Worm (Caenorhabditis elegans) whole organism, mixed stage, embryonic: Measurements from ENCODE around the gene aps-2.

ENCODE experiments used
- M03D4.4 ChIP-seq: sonication (generic microtip); optimal IDR thresholded peaks from 2 replicates; lab custom pipeline; 2017; ENCODE audit warnings: mild to moderate bottlenecking, missing genetic modification characterization, missing compliant biosample characterization
- bed-3 ChIP-seq: fragments of 200-800 bp; sonication (Bioruptor generic); optimal IDR thresholded peaks from 3 replicates; lab custom pipeline; 2018; ENCODE audit warnings: mild to moderate bottlenecking, missing genetic modification characterization, moderate library complexity, missing compliant biosample characterization
- blmp-1 ChIP-seq: fragments of 150-350 bp; optimal IDR thresholded peaks from 2 replicates; lab custom pipeline; 2014; ENCODE audit warnings: missing biosample characterization, missing genetic modification characterization
- ceh-39 ChIP-seq: fragments of 150-350 bp; optimal IDR thresholded peaks from 2 replicates; lab custom pipeline; 2014; ENCODE audit warnings: missing biosample characterization, missing genetic modification characterization
- ceh-43 ChIP-seq: fragments of 200-800 bp; sonication (Bioruptor generic); optimal IDR thresholded peaks from 2 replicates; lab custom pipeline; 2018; ENCODE audit warnings: mild to moderate bottlenecking, missing genetic modification characterization, moderate library complexity, missing compliant biosample characterization
- ceh-83 ChIP-seq: fragments of 200-800 bp; sonication (Bioruptor generic); optimal IDR thresholded peaks from 2 replicates; lab custom pipeline; 2018; ENCODE audit warnings: mild to moderate bottlenecking, missing genetic modification characterization, missing compliant biosample characterization
- ces-1 ChIP-seq: fragments of 150-350 bp; optimal IDR thresholded peaks from 2 replicates; lab custom pipeline; 2014; ENCODE audit warnings: missing biosample characterization, missing genetic modification reagents, missing genetic modification characterization
- cnd-1 ChIP-seq: fragments of 200-800 bp; sonication (Bioruptor generic); optimal IDR thresholded peaks from 2 replicates; lab custom pipeline; 2018; ENCODE audit warnings: mild to moderate bottlenecking, missing genetic modification characterization, missing compliant biosample characterization
- drap-1 ChIP-seq: fragments of 200-800 bp; sonication (Bioruptor generic); optimal IDR thresholded peaks from 3 replicates; lab custom pipeline; 2018; ENCODE audit warnings: mild to moderate bottlenecking, missing genetic modification characterization, missing compliant biosample characterization
- elt-1 ChIP-seq: sonication (generic microtip); optimal IDR thresholded peaks from 2 replicates; lab custom pipeline; 2017; ENCODE audit warnings: missing genetic modification characterization, mild to moderate bottlenecking, missing compliant biosample characterization, antibody characterized with exemption, moderate library complexity, borderline replicate concordance; ENCODE audit not compliant: insufficient read depth
- elt-3 ChIP-seq: fragments of 150-350 bp; optimal IDR thresholded peaks from 2 replicates; lab custom pipeline; 2014; ENCODE audit warnings: missing biosample characterization, missing genetic modification characterization
- flh-1 ChIP-seq: fragments of 200-800 bp; sonication (Bioruptor generic); optimal IDR thresholded peaks from 2 replicates; lab custom pipeline; 2018; ENCODE audit warnings: mild to moderate bottlenecking, missing genetic modification characterization, moderate library complexity, missing compliant biosample characterization
- ham-2 ChIP-seq: fragments of 200-800 bp; sonication (Bioruptor generic); optimal IDR thresholded peaks from 2 replicates; lab custom pipeline; 2018; ENCODE audit warnings: mild to moderate bottlenecking, missing genetic modification characterization, missing compliant biosample characterization
- hlh-1 ChIP-seq: fragments of 150-350 bp; optimal IDR thresholded peaks from 2 replicates; lab custom pipeline; 2014; ENCODE audit warnings: missing biosample characterization, missing genetic modification reagents, missing genetic modification characterization
- lin-13 ChIP-seq: fragments of 150-350 bp; optimal IDR thresholded peaks from 2 replicates; lab custom pipeline; 2014; ENCODE audit warnings: missing biosample characterization, missing genetic modification characterization
- lin-32 ChIP-seq: fragments of 200-800 bp; sonication (Bioruptor generic); optimal IDR thresholded peaks from 2 replicates; lab custom pipeline; 2018; ENCODE audit warnings: mild to moderate bottlenecking, missing genetic modification characterization, missing compliant biosample characterization
- lsy-2 ChIP-seq: fragments of 150-350 bp; optimal IDR thresholded peaks from 2 replicates; lab custom pipeline; 2014; ENCODE audit warnings: missing biosample characterization, missing genetic modification characterization
- mab-5 ChIP-seq: fragments of 150-350 bp; optimal IDR thresholded peaks from 2 replicates; lab custom pipeline; 2014; ENCODE audit warnings: missing biosample characterization, missing genetic modification characterization
- mep-1 ChIP-seq: fragments of 150-350 bp; optimal IDR thresholded peaks from 2 replicates; lab custom pipeline; 2017; ENCODE audit warnings: missing biosample characterization, missing genetic modification reagents, missing genetic modification characterization, inconsistent platforms
- mls-2 ChIP-seq: sonication (generic microtip); optimal IDR thresholded peaks from 2 replicates; lab custom pipeline; 2016; ENCODE audit warnings: mild to moderate bottlenecking, missing genetic modification characterization, moderate library complexity, missing compliant biosample characterization
- nhr-12 ChIP-seq: fragments of 150-350 bp; optimal IDR thresholded peaks from 2 replicates; lab custom pipeline; 2014; ENCODE audit warnings: missing biosample characterization, missing genetic modification characterization
- nhr-2 ChIP-seq: fragments of 150-350 bp; optimal IDR thresholded peaks from 2 replicates; lab custom pipeline; 2014; ENCODE audit warnings: missing biosample characterization, missing genetic modification characterization
- nhr-237 ChIP-seq: fragments of 150-350 bp; optimal IDR thresholded peaks from 2 replicates; lab custom pipeline; 2014; ENCODE audit warnings: missing biosample characterization, missing genetic modification characterization
- nhr-28 ChIP-seq: fragments of 150-350 bp; optimal IDR thresholded peaks from 2 replicates; lab custom pipeline; 2014; ENCODE audit warnings: missing biosample characterization, missing genetic modification characterization
- nhr-76 ChIP-seq: sonication (generic microtip); optimal IDR thresholded peaks from 2 replicates; lab custom pipeline; 2017; ENCODE audit warnings: missing biosample characterization, missing genetic modification characterization
- pha-4 ChIP-seq: fragments of 150-350 bp; optimal IDR thresholded peaks from 2 replicates; lab custom pipeline; 2018; ENCODE audit warnings: missing biosample characterization, missing genetic modification reagents, missing genetic modification characterization
- sem-2 ChIP-seq: fragments of 200-800 bp; sonication (Bioruptor generic); optimal IDR thresholded peaks from 2 replicates; lab custom pipeline; 2018; ENCODE audit warnings: mild to moderate bottlenecking, missing genetic modification characterization, missing compliant biosample characterization
- snpc-4 ChIP-seq: fragments of 150-350 bp; optimal IDR thresholded peaks from 2 replicates; lab custom pipeline; 2014; ENCODE audit warnings: missing biosample characterization, missing genetic modification characterization
- sptf-1 ChIP-seq: sonication (generic microtip); optimal IDR thresholded peaks from 2 replicates; lab custom pipeline; 2017; ENCODE audit warnings: mild to moderate bottlenecking, missing genetic modification characterization, moderate library complexity, missing compliant biosample characterization
- tbx-8 ChIP-seq: fragments of 200-800 bp; sonication (Bioruptor generic); optimal IDR thresholded peaks from 2 replicates; lab custom pipeline; 2018; ENCODE audit warnings: mild to moderate bottlenecking, missing genetic modification characterization, moderate library complexity, missing compliant biosample characterization
- unc-120 ChIP-seq: sonication (generic microtip); optimal IDR thresholded peaks from 2 replicates; lab custom pipeline; 2017; ENCODE audit warnings: missing genetic modification characterization, missing compliant biosample characterization; ENCODE audit not compliant: poor library complexity, severe bottlenecking
- unc-39 ChIP-seq: fragments of 150-350 bp; optimal IDR thresholded peaks from 2 replicates; lab custom pipeline; 2014; ENCODE audit warnings: missing biosample characterization, missing genetic modification characterization
- unc-62 ChIP-seq: fragments of 150-350 bp; optimal IDR thresholded peaks from 2 replicates; lab custom pipeline; 2014; ENCODE audit warnings: missing biosample characterization, missing genetic modification reagents, missing genetic modification characterization
- zip-8 ChIP-seq: fragments of 150-350 bp; optimal IDR thresholded peaks from 2 replicates; lab custom pipeline; 2014; ENCODE audit warnings: missing biosample characterization, missing genetic modification characterization
- ztf-11 ChIP-seq: fragments of 150-350 bp; optimal IDR thresholded peaks from 2 replicates; lab custom pipeline; 2014; ENCODE audit warnings: missing biosample characterization, missing genetic modification characterization

Gene aps-2

ce11 chrX:4438823-4439222 lies 19.2 kb upstream of the aps-2 start:
- TF ChIP-seq lin-32 (GFP tag; lab: Kevin White, UChicago) (no peak), cnd-1 (no peak), drap-1 (GFP tag; lab: Kevin White, UChicago) (no peak), snpc-4 (tag; lab: Kevin White, UChicago) (no peak)

ce11 chrX:4439616-4440015 lies 18.5 kb upstream of the aps-2 start:
- no peak for TF ChIP-seq sem-2 (GFP tag; lab: Kevin White, UChicago)
- no peak for TF ChIP-seq unc-62 (GFP tag; lab: Kevin White, UChicago)
- no peak for TF ChIP-seq ceh-39 (tag; lab: Kevin White, UChicago)
- TF ChIP-seq flh-1 (GFP tag; lab: Kevin White, UChicago): no peak
- no peak for TF ChIP-seq snpc-4 (tag; lab: Kevin White, UChicago)
- TF ChIP-seq blmp-1 (tag; lab: Kevin White, UChicago): no peak
- no peak for TF ChIP-seq sptf-1 (tag; lab: Kevin White, UChicago)
- no peak for TF ChIP-seq ceh-83 (GFP tag; lab: Kevin White, UChicago)
- no peak for TF ChIP-seq nhr-237 (tag; lab: Kevin White, UChicago)
- no peak for TF ChIP-seq nhr-2
- no peak for TF ChIP-seq unc-39 (tag; lab: Kevin White, UChicago)
- no peak for TF ChIP-seq ces-1 (GFP tag; lab: Kevin White, UChicago)
- no peak for TF ChIP-seq nhr-76 (tag; lab: Kevin White, UChicago)
- no peak for TF ChIP-seq tbx-8
- TF ChIP-seq drap-1 (GFP tag; lab: Kevin White, UChicago): no peak

ce11 chrX:4440641-4441040 lies 17.4 kb upstream of the aps-2 start, which contains the start of gene F15A8.1:
Gene F15A8.1, plus strand, starts transcription at chrX:4440941.
- TF ChIP-seq sptf-1 (tag; lab: Kevin White, UChicago) (no peak), zip-8 (tag; lab: Kevin White, UChicago) (no peak), M03D4.4 (tag; lab: Kevin White, UChicago) (no peak), unc-62 (GFP tag; lab: Kevin White, UChicago) (no peak), ceh-39 (tag; lab: Kevin White, UChicago) (no peak), ceh-83 (GFP tag; lab: Kevin White, UChicago) (no peak), blmp-1 (tag; lab: Kevin White, UChicago) (no peak), snpc-4 (tag; lab: Kevin White, UChicago) (no peak), flh-1 (GFP tag; lab: Kevin White, UChicago) (no peak), lsy-2 (tag; lab: Kevin White, UChicago) (no peak), tbx-8 (no peak), pha-4 (no peak), nhr-237 (tag; lab: Kevin White, UChicago) (no peak), elt-1 (tag; lab: Kevin White, UChicago) (no peak), ceh-43 (no peak), ham-2 (no peak)

- TF ChIP-seq ces-1 (GFP tag; lab: Kevin White, UChicago) (peak; percentile 10), unc-39 (tag; lab: Kevin White, UChicago) (no peak), mls-2 (tag; lab: Kevin White, UChicago) (peak; percentile 78), flh-1 (GFP tag; lab: Kevin White, UChicago) (no peak), nhr-28 (tag; lab: Kevin White, UChicago) (no peak), nhr-76 (tag; lab: Kevin White, UChicago) (no peak), ham-2 (no peak), unc-62 (GFP tag; lab: Kevin White, UChicago) (no peak), elt-3 (tag; lab: Kevin White, UChicago) (no peak), pha-4 (no peak), nhr-12 (no peak), drap-1 (GFP tag; lab: Kevin White, UChicago) (peak; percentile 76), ceh-83 (GFP tag; lab: Kevin White, UChicago) (peak; percentile 80), sptf-1 (tag; lab: Kevin White, UChicago) (peak; percentile 84), ceh-43 (peak; percentile 58), M03D4.4 (tag; lab: Kevin White, UChicago) (peak; percentile 84), lin-32 (GFP tag; lab: Kevin White, UChicago) (peak; percentile 33), mab-5 (tag; lab: Kevin White, UChicago) (no peak), unc-120 (peak; percentile 63), ztf-11 (tag; lab: Kevin White, UChicago) (no peak), nhr-2 (no peak), blmp-1 (tag; lab: Kevin White, UChicago) (no peak), zip-8 (tag; lab: Kevin White, UChicago) (no peak), hlh-1 (no peak), nhr-237 (tag; lab: Kevin White, UChicago) (no peak), mep-1 (tag; lab: Kevin White, UChicago) (peak; percentile 13), sem-2 (GFP tag; lab: Kevin White, UChicago) (peak; percentile 63), cnd-1 (peak; percentile 78), bed-3 (peak; percentile 63), lsy-2 (tag; lab: Kevin White, UChicago) (no peak), snpc-4 (tag; lab: Kevin White, UChicago) (no peak), elt-1 (tag; lab: Kevin White, UChicago) (no peak), ceh-39 (tag; lab: Kevin White, UChicago) (no peak), lin-13 (peak; percentile 18), tbx-8 (peak; percentile 67)
Measured at ce11 chrX:4444073-4444472, 14.0 kb upstream of the aps-2 start.
